Worm (Caenorhabditis elegans): Measurements from ENCODE around the gene dmsr-1.

- TF ChIP-seq ztf-23 (GFP tag; IDR thresholded peaks at IDR 0.05), result no peak
- TF ChIP-seq flt-1 (GFP tag; IDR thresholded peaks at IDR 0.05), result no peak
- TF ChIP-seq ref-1 (GFP tag; conservative IDR thresholded peaks at IDR 0.05), result no peak
- TF ChIP-seq med-1 (GFP tag; optimal IDR thresholded peaks at IDR 0.05; ENCODE audit: insufficient read depth), result no peak
- no peak for TF ChIP-seq T22C8.4 (GFP tag; IDR thresholded peaks at IDR 0.05)
- TF ChIP-seq ztf-29 (GFP tag; IDR thresholded peaks at IDR 0.05), result no peak
- TF ChIP-seq klf-2 (GFP tag; conservative IDR thresholded peaks at IDR 0.05), result no peak
Measured at ce11 chrV:11428728-11429127, 9.8 kb upstream of the dmsr-1 start.
